Worm (Caenorhabditis elegans) whole organism, L1 larva: ENCODE data around the gene B0507.1.

Experiments
- C04F5.9 ChIP-seq: sonication (generic microtip); optimal IDR thresholded peaks from 2 replicates; lab custom pipeline; 2016; ENCODE audit warnings: missing genetic modification characterization, missing compliant biosample characterization
- ceh-88 ChIP-seq: fragments of 200-800 bp; sonication (Bioruptor generic); IDR thresholded peaks from 2 replicates; pipeline ENCODE4 v1.3.6; 2022; ENCODE audit warnings: missing genetic modification characterization, missing compliant biosample characterization
- efl-1 ChIP-seq, 4 experiments: fragments of 150-350 bp; optimal IDR thresholded peaks in 3 of 4; peaks in 1 of 4; 1 replicate in 1 of 4; 2 replicates in 3 of 4; lab custom pipeline; 2014; ENCODE audit warnings: missing biosample characterization in 2 of 4, missing genetic modification characterization in 2 of 4, missing genetic modification reagents in 2 of 4
- mdl-1 ChIP-seq, 2 experiments: fragments of 150-350 bp; optimal IDR thresholded peaks; 2 replicates each; lab custom pipeline; 2014 to 2017; ENCODE audit warnings: missing biosample characterization in 2 of 2, missing genetic modification characterization in 2 of 2, inconsistent platforms in 1 of 2
- nhr-90 ChIP-seq: sonication (generic microtip); optimal IDR thresholded peaks from 2 replicates; lab custom pipeline; 2016; ENCODE audit warnings: mild to moderate bottlenecking, missing genetic modification characterization, missing compliant biosample characterization; ENCODE audit not compliant: poor library complexity
- pax-3 ChIP-seq: fragments of 200-800 bp; sonication (Bioruptor generic); optimal IDR thresholded peaks from 2 replicates; lab custom pipeline; 2018; ENCODE audit warnings: mild to moderate bottlenecking, missing genetic modification characterization, moderate library complexity, missing compliant biosample characterization
- snpc-4 ChIP-seq: fragments of 150-350 bp; optimal IDR thresholded peaks from 2 replicates; lab custom pipeline; 2014; ENCODE audit warnings: missing biosample characterization, missing genetic modification characterization
- unc-130 ChIP-seq: fragments of 150-350 bp; optimal IDR thresholded peaks from 2 replicates; lab custom pipeline; 2017; ENCODE audit warnings: missing biosample characterization, missing genetic modification characterization, inconsistent platforms

- TF ChIP-seq unc-130 (tag; lab: Kevin White, UChicago) (no peak), ceh-88 (GFP tag; lab: Robert Waterston, UW) (no peak), nhr-90 (no peak), C04F5.9 (tag; lab: Kevin White, UChicago) (no peak), snpc-4 (tag; lab: Kevin White, UChicago) (no peak), efl-1 (optimal IDR thresholded peaks at IDR 0.05; lab: Kevin White, UChicago) (no peak), efl-1 (GFP tag; optimal IDR thresholded peaks at IDR 0.05 in 1 of 2; lab: Kevin White, UChicago) (peak in 1 of 2 experiments; percentile 49), pax-3 (tag; lab: Kevin White, UChicago) (no peak), mdl-1 (tag; optimal IDR thresholded peaks at IDR 0.05; lab: Kevin White, UChicago) (no peak)
Measured at ce11 chrV:8796889-8797288, 20.5 kb downstream of the B0507.1 start.
